Fruit fly (Drosophila melanogaster) S2 (cell line): ENCODE data around the gene CG43732.

Experiments used
- CG8478 ChIP-seq: fragments of >200 bp; optimal IDR thresholded peaks from 2 replicates; lab custom pipeline; 2018
- CTCF ChIP-seq, 2 experiments: fragments of >200 bp; optimal IDR thresholded peaks; 2 replicates each; lab custom pipeline; 2018

DNA sequence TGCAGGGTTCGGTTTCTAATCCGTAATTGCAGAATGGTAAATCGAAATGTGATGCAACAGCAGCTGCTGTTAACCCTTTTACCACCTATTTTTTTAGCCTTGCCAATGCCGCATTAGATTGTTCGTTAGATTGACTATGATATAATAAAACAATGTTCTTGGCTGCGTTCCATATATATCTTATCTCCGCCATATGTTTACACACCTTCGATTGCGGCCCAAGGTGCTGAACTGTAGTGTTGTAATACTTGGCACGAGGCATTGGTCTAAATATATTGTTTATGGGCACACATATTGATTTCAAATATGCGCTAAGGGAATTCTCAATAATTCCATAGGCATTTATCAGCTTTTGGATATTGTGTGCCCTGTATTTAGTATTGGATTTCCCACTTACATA, 41.7 kb downstream of the CG43732 start:
- no peak for TF ChIP-seq CTCF (optimal IDR thresholded peaks at IDR 0.05; lab: Kevin White, UChicago)
- no peak for TF ChIP-seq CG8478 (lab: Kevin White, UChicago)
